Worm (Caenorhabditis elegans) whole organism, L4 larva: ENCODE measurements around the gene del-9.

Experiments
- cey-2 ChIP-seq: sonication (generic microtip); optimal IDR thresholded peaks from 3 replicates; lab custom pipeline; 2017; ENCODE audit warnings: missing genetic modification characterization, mild to moderate bottlenecking, missing compliant biosample characterization, antibody characterized with exemption, borderline replicate concordance; ENCODE audit not compliant: insufficient read depth
- lsy-2 ChIP-seq, 2 experiments: fragments of 150-350 bp in 1 of 2; sonication (generic microtip) in 1 of 2; optimal IDR thresholded peaks; 2 replicates each; lab custom pipeline; 2014 to 2017; ENCODE audit warnings: missing biosample characterization in 2 of 2, missing genetic modification characterization in 2 of 2
- nhr-6 ChIP-seq: fragments of 150-350 bp; optimal IDR thresholded peaks from 2 replicates; lab custom pipeline; 2014; ENCODE audit warnings: missing biosample characterization, missing genetic modification characterization
- unc-62 ChIP-seq, 3 experiments: fragments of 150-350 bp in 1 of 3; sonication (generic microtip); optimal IDR thresholded peaks in 2 of 3; peaks in 1 of 3; 1 replicate in 1 of 3; 2 replicates in 2 of 3; lab custom pipeline; 2014 to 2017; ENCODE audit warnings: missing biosample characterization in 3 of 3, missing genetic modification characterization in 3 of 3, missing genetic modification reagents in 3 of 3, missing genotype in 1 of 3

DNA sequence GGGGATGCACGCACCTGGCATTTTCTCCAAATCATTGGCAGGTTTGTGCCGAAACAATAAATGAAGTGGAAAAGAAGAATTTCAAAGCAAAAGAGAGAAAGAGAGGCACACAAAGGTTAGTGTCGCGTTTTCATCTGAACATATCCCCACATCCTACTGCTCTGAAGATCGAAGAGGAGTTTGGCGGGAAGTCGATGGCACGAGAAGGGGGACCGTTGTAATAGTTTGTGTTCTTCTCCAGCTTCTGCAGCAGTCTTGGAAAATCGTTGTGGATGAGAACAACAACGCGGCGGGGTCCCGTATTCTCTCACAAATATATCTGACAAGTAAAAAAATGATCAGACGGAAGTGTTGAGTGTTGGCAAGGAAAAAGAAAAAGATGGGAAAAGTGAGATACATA is 28.8 kb upstream of the del-9 start:
- TF ChIP-seq lsy-2 (tag; optimal IDR thresholded peaks at IDR 0.05; lab: Kevin White, UChicago), result no peak
- TF ChIP-seq unc-62 (GFP tag; optimal IDR thresholded peaks at IDR 0.05 in 1 of 2; lab: Kevin White, UChicago), result no peak
- no peak for TF ChIP-seq unc-62 (tag; optimal IDR thresholded peaks at IDR 0.05; lab: Kevin White, UChicago)
- TF ChIP-seq nhr-6 (tag; lab: Kevin White, UChicago), result no peak
- TF ChIP-seq cey-2 (tag; lab: Kevin White, UChicago), result no peak
